Fruit fly (Drosophila melanogaster) whole organism, embryonic: ENCODE data around the gene CG15160.
A peak's percentile ranks its signal among the peaks of the same experiment; 100 is the strongest.

Source experiments
- B-H1 ChIP-seq: fragments of 200-800 bp; sonication (Bioruptor generic); IDR thresholded peaks from 3 replicates; pipeline ENCODE4 v1.3.6; 2022; ENCODE audit warnings: missing biosample characterization, missing genetic modification characterization
- CG10209 ChIP-seq: fragments of 200-800 bp; sonication (Bioruptor generic); optimal IDR thresholded peaks from 3 replicates; lab custom pipeline; 2017; ENCODE audit warnings: missing biosample characterization, mild to moderate bottlenecking, missing genetic modification characterization, missing genetic modification reagents
- CG10959 ChIP-seq: fragments of 200-800 bp; sonication (Bioruptor generic); IDR thresholded peaks from 2 replicates; pipeline ENCODE4 v1.3.6; 2022; ENCODE audit warnings: missing biosample characterization, missing genetic modification characterization
- CG11085 ChIP-seq: fragments of 200-800 bp; sonication (Bioruptor generic); IDR thresholded peaks from 2 replicates; pipeline ENCODE4 v1.3.6; 2022; ENCODE audit warnings: missing biosample characterization, missing genetic modification characterization
- CG11456 ChIP-seq: fragments of 200-800 bp; sonication (Bioruptor generic); IDR thresholded peaks from 3 replicates; pipeline ENCODE4 v1.3.6; 2022; ENCODE audit warnings: missing biosample characterization, missing genetic modification characterization
- CG12155 ChIP-seq: fragments of 200-800 bp; sonication (Bioruptor generic); optimal IDR thresholded peaks from 3 replicates; lab custom pipeline; 2016; ENCODE audit warnings: missing biosample characterization, missing genetic modification characterization
- CG15479 ChIP-seq: fragments of 200-800 bp; sonication (Bioruptor generic); optimal IDR thresholded peaks from 3 replicates; lab custom pipeline; 2019; ENCODE audit warnings: missing biosample characterization, mild to moderate bottlenecking, missing genetic modification characterization, moderate library complexity
- CG1603 ChIP-seq: fragments of 200-800 bp; sonication (Bioruptor generic); optimal IDR thresholded peaks from 2 replicates; lab custom pipeline; 2019; ENCODE audit warnings: missing biosample characterization, mild to moderate bottlenecking, missing genetic modification characterization, moderate library complexity
- CG34422 ChIP-seq: fragments of 200-800 bp; sonication (Bioruptor generic); IDR thresholded peaks from 3 replicates; pipeline ENCODE4 v1.3.6; 2022; ENCODE audit warnings: missing biosample characterization, missing genetic modification characterization
- CG7786 ChIP-seq: fragments of 200-800 bp; sonication (Bioruptor generic); optimal IDR thresholded peaks from 2 replicates; lab custom pipeline; 2016; ENCODE audit warnings: missing biosample characterization, missing genetic modification characterization
- CG8924 ChIP-seq: fragments of 200-800 bp; optimal IDR thresholded peaks from 3 replicates; lab custom pipeline; 2019; ENCODE audit warnings: missing biosample characterization, mild to moderate bottlenecking, missing genetic modification characterization, moderate library complexity
- CoRest ChIP-seq: fragments of 200-800 bp; sonication (Bioruptor generic); optimal IDR thresholded peaks from 3 replicates; lab custom pipeline; 2018; ENCODE audit warnings: missing biosample characterization, mild to moderate bottlenecking, missing genetic modification characterization, moderate library complexity
- D ChIP-seq, 2 experiments: fragments of 200-800 bp in 1 of 2; fragments of >200 bp in 1 of 2; sonication (Bioruptor generic) in 1 of 2; optimal IDR thresholded peaks; 2 replicates in 1 of 2; 3 replicates in 1 of 2; lab custom pipeline; 2017; ENCODE audit warnings: mild to moderate bottlenecking in 1 of 2, missing biosample characterization in 1 of 2, missing genetic modification characterization in 1 of 2, missing genetic modification reagents in 1 of 2
- Dp ChIP-seq: fragments of 200-800 bp; sonication (Bioruptor generic); optimal IDR thresholded peaks from 2 replicates; lab custom pipeline; 2018; ENCODE audit warnings: missing biosample characterization, mild to moderate bottlenecking, missing genetic modification characterization, moderate library complexity
- Hr78 ChIP-seq, 2 experiments: fragments of 200-800 bp in 1 of 2; fragments of >200 bp in 1 of 2; sonication (Bioruptor generic) in 1 of 2; optimal IDR thresholded peaks; 2 replicates each; lab custom pipeline; 2017 to 2019; ENCODE audit warnings: missing biosample characterization in 2 of 2, missing genetic modification characterization in 2 of 2, mild to moderate bottlenecking in 1 of 2, moderate library complexity in 1 of 2
- Meics ChIP-seq: fragments of 200-800 bp; sonication (Bioruptor generic); optimal IDR thresholded peaks from 2 replicates; lab custom pipeline; 2017; ENCODE audit warnings: missing biosample characterization, mild to moderate bottlenecking, missing genetic modification characterization
- NC2β ChIP-seq: fragments of 200-800 bp; sonication (Bioruptor generic); optimal IDR thresholded peaks from 2 replicates; lab custom pipeline; 2016; ENCODE audit warnings: missing biosample characterization, missing genetic modification characterization
- Nf-YA ChIP-seq: fragments of 200-800 bp; sonication (Bioruptor generic); IDR thresholded peaks from 2 replicates; pipeline ENCODE4 v1.3.6; 2022; ENCODE audit warnings: missing biosample characterization, missing genetic modification characterization
- Nf-YB ChIP-seq: fragments of 200-800 bp; sonication (Bioruptor generic); optimal IDR thresholded peaks from 3 replicates; lab custom pipeline; 2019; ENCODE audit warnings: missing biosample characterization, mild to moderate bottlenecking, missing genetic modification characterization, moderate library complexity
- Poxn ChIP-seq: fragments of 200-800 bp; sonication (Bioruptor generic); IDR thresholded peaks from 2 replicates; pipeline ENCODE4 v1.3.6; 2022; ENCODE audit warnings: missing biosample characterization, missing genetic modification characterization
- aop ChIP-seq: fragments of 200-800 bp; sonication (Bioruptor generic); IDR thresholded peaks from 2 replicates; pipeline ENCODE4 v1.3.6; 2022; ENCODE audit warnings: missing biosample characterization, missing genetic modification characterization
- ash1 ChIP-seq: fragments of 200-800 bp; sonication (Bioruptor generic); optimal IDR thresholded peaks from 2 replicates; lab custom pipeline; 2018; ENCODE audit warnings: missing biosample characterization, mild to moderate bottlenecking, missing genetic modification characterization
- bsh ChIP-seq, 2 experiments: fragments of 200-800 bp; sonication (Bioruptor generic); optimal IDR thresholded peaks; 2 replicates each; lab custom pipeline; 2017 to 2018; ENCODE audit warnings: mild to moderate bottlenecking in 2 of 2, missing biosample characterization in 2 of 2, missing genetic modification characterization in 2 of 2, moderate library complexity in 1 of 2
- btn ChIP-seq: fragments of 200-800 bp; sonication (Bioruptor generic); optimal IDR thresholded peaks from 2 replicates; lab custom pipeline; 2016; ENCODE audit warnings: missing biosample characterization, missing genetic modification characterization
- cad ChIP-seq: fragments of >200 bp; optimal IDR thresholded peaks from 2 replicates; lab custom pipeline; 2017; ENCODE audit warnings: missing biosample characterization, missing genetic modification characterization
- chm ChIP-seq: fragments of 200-800 bp; sonication (Bioruptor generic); IDR thresholded peaks from 2 replicates; pipeline ENCODE4 v1.3.6; 2022; ENCODE audit warnings: missing biosample characterization, missing genetic modification characterization
- danr ChIP-seq: fragments of 200-800 bp; sonication (Bioruptor generic); IDR thresholded peaks from 2 replicates; pipeline ENCODE4 v1.3.6; 2022; ENCODE audit warnings: missing biosample characterization, missing genetic modification characterization
- dimm ChIP-seq: fragments of 200-800 bp; sonication (Bioruptor generic); IDR thresholded peaks from 2 replicates; pipeline ENCODE4 v1.3.6; 2022; ENCODE audit warnings: missing biosample characterization, missing genetic modification characterization
- insv ChIP-seq, 2 experiments: fragments of 200-800 bp; sonication (Bioruptor generic); optimal IDR thresholded peaks; 3 replicates each; lab custom pipeline; 2016 to 2018; ENCODE audit warnings: missing biosample characterization in 2 of 2, missing genetic modification characterization in 2 of 2
- lmd ChIP-seq: fragments of 200-800 bp; sonication (Bioruptor generic); IDR thresholded peaks from 2 replicates; pipeline ENCODE4 v1.3.6; 2022; ENCODE audit warnings: missing biosample characterization, missing genetic modification characterization
- oc ChIP-seq: fragments of 200-800 bp; sonication (Bioruptor generic); optimal IDR thresholded peaks from 2 replicates; lab custom pipeline; 2018; ENCODE audit warnings: missing biosample characterization, mild to moderate bottlenecking, missing genetic modification characterization, moderate library complexity
- repo ChIP-seq: fragments of 200-800 bp; sonication (Bioruptor generic); optimal IDR thresholded peaks from 2 replicates; lab custom pipeline; 2016; ENCODE audit warnings: missing biosample characterization, missing genetic modification characterization
- row ChIP-seq: fragments of 200-800 bp; sonication (Bioruptor generic); IDR thresholded peaks from 3 replicates; pipeline ENCODE4 v1.3.6; 2022; ENCODE audit warnings: missing biosample characterization, missing genetic modification characterization
- tll ChIP-seq, 2 experiments: fragments of 200-800 bp in 1 of 2; fragments of >200 bp in 1 of 2; sonication (Bioruptor generic) in 1 of 2; optimal IDR thresholded peaks; 2 replicates each; lab custom pipeline; 2017 to 2019; ENCODE audit warnings: missing biosample characterization in 2 of 2, missing genetic modification characterization in 2 of 2, mild to moderate bottlenecking in 1 of 2, moderate library complexity in 1 of 2
- tx ChIP-seq: fragments of 200-800 bp; sonication (Bioruptor generic); optimal IDR thresholded peaks from 2 replicates; lab custom pipeline; 2016; ENCODE audit warnings: missing biosample characterization, missing genetic modification characterization
- vnd ChIP-seq: fragments of 200-800 bp; sonication (Bioruptor generic); IDR thresholded peaks from 3 replicates; pipeline ENCODE4 v1.3.6; 2022; ENCODE audit warnings: missing biosample characterization, missing genetic modification characterization; ENCODE audit not compliant: partially characterized antibody
- vvl ChIP-seq: fragments of 200-800 bp; sonication (Bioruptor generic); IDR thresholded peaks from 2 replicates; pipeline ENCODE4 v1.3.6; 2022; ENCODE audit warnings: missing biosample characterization, missing genetic modification characterization
- zen ChIP-seq: fragments of 200-800 bp; sonication (Bioruptor generic); optimal IDR thresholded peaks from 3 replicates; lab custom pipeline; 2018; ENCODE audit warnings: missing biosample characterization, mild to moderate bottlenecking, missing genetic modification characterization, moderate library complexity

The CG15160 gene

dm6 chr2L:18596871-18597338, 6.2 kb downstream of the CG15160 start, which contains the start of gene amos:
Gene amos, minus strand, starts transcription at chr2L:18596921.
- TF ChIP-seq CG8924 (tag; lab: Kevin White, UChicago) (no peak), tll (GFP tag; optimal IDR thresholded peaks at IDR 0.05; lab: Kevin White, UChicago) (peak in 1 of 2 experiments; percentile 83), B-H1 (GFP tag; lab: Robert Waterston, UW) (no peak), CG7786 (GFP tag; lab: Kevin White, UChicago) (no peak), Nf-YA (no peak), cad (GFP tag; lab: Kevin White, UChicago) (peak; percentile 60), lmd (GFP tag; lab: Robert Waterston, UW) (no peak), CG11085 (no peak), ash1 (GFP tag; lab: Kevin White, UChicago) (no peak), CG11456 (GFP tag; lab: Robert Waterston, UW) (no peak), Hr78 (GFP tag; optimal IDR thresholded peaks at IDR 0.05; lab: Kevin White, UChicago) (no peak), Nf-YB (GFP tag; lab: Kevin White, UChicago) (peak; percentile 74), CG34422 (GFP tag; lab: Robert Waterston, UW) (no peak), zen (tag; lab: Kevin White, UChicago) (peak; percentile 38), Meics (GFP tag; lab: Kevin White, UChicago) (no peak)

- TF ChIP-seq CG12155 (GFP tag; lab: Kevin White, UChicago) (no peak), CoRest (tag; lab: Kevin White, UChicago) (no peak), vnd (no peak), CG10209 (GFP tag; lab: Kevin White, UChicago) (no peak), dimm (GFP tag; lab: Robert Waterston, UW) (no peak), vvl (no peak), D (optimal IDR thresholded peaks at IDR 0.05; lab: Kevin White, UChicago) (peak; percentile 88), D (GFP tag; optimal IDR thresholded peaks at IDR 0.05; lab: Kevin White, UChicago) (no peak), repo (GFP tag; lab: Kevin White, UChicago) (no peak), tx (GFP tag; lab: Kevin White, UChicago) (no peak), btn (no peak), Dp (GFP tag; lab: Kevin White, UChicago) (no peak), NC2β (GFP tag; lab: Kevin White, UChicago) (no peak), bsh (GFP tag; optimal IDR thresholded peaks at IDR 0.05; lab: Kevin White, UChicago) (no peak), row (GFP tag; lab: Robert Waterston, UW) (no peak), CG1603 (tag; lab: Kevin White, UChicago) (no peak), CG10959 (GFP tag; lab: Robert Waterston, UW) (no peak), oc (tag; lab: Kevin White, UChicago) (no peak), insv (GFP tag; optimal IDR thresholded peaks at IDR 0.05; lab: Kevin White, UChicago) (peak in 1 of 2 experiments; percentile 80), tll (GFP tag; optimal IDR thresholded peaks at IDR 0.05; lab: Kevin White, UChicago) (peak in 1 of 2 experiments; percentile 73), chm (GFP tag; lab: Robert Waterston, UW) (no peak), aop (GFP tag; lab: Robert Waterston, UW) (no peak), danr (GFP tag; lab: Robert Waterston, UW) (no peak), Poxn (GFP tag; lab: Robert Waterston, UW) (no peak), CG15479 (GFP tag; lab: Kevin White, UChicago) (peak; percentile 78)
Measured at dm6 chr2L:18598150-18598723, 7.5 kb downstream of the CG15160 start.
